Fruit fly (Drosophila melanogaster) whole organism, embryonic: ENCODE results near the gene cnc.
A peak's percentile ranks its signal among the peaks of the same experiment; 100 is the strongest.

Experiments used
- CG10147 ChIP-seq: fragments of 200-800 bp; sonication (Bioruptor generic); optimal IDR thresholded peaks from 2 replicates; lab custom pipeline; 2019; ENCODE audit warnings: missing biosample characterization, mild to moderate bottlenecking, missing genetic modification characterization, moderate library complexity
- CG10959 ChIP-seq: fragments of 200-800 bp; sonication (Bioruptor generic); IDR thresholded peaks from 2 replicates; pipeline ENCODE4 v1.3.6; 2022; ENCODE audit warnings: missing biosample characterization, missing genetic modification characterization
- CG11085 ChIP-seq: fragments of 200-800 bp; sonication (Bioruptor generic); IDR thresholded peaks from 2 replicates; pipeline ENCODE4 v1.3.6; 2022; ENCODE audit warnings: missing biosample characterization, missing genetic modification characterization
- CG11398 ChIP-seq: fragments of 200-800 bp; sonication (Bioruptor generic); optimal IDR thresholded peaks from 2 replicates; lab custom pipeline; 2016; ENCODE audit warnings: missing biosample characterization, missing genetic modification characterization
- CG11504 ChIP-seq: fragments of 200-800 bp; sonication (Bioruptor generic); optimal IDR thresholded peaks from 3 replicates; lab custom pipeline; 2019; ENCODE audit warnings: missing biosample characterization, mild to moderate bottlenecking, missing genetic modification characterization, moderate library complexity
- CG14050 ChIP-seq: fragments of 200-800 bp; sonication (Bioruptor generic); IDR thresholded peaks from 3 replicates; pipeline ENCODE4 v1.3.6; 2022; ENCODE audit warnings: missing biosample characterization, missing genetic modification characterization
- CG15269 ChIP-seq: fragments of 200-800 bp; sonication (Bioruptor generic); optimal IDR thresholded peaks from 2 replicates; lab custom pipeline; 2018; ENCODE audit warnings: missing biosample characterization, mild to moderate bottlenecking, missing genetic modification characterization, moderate library complexity
- CG1602 ChIP-seq: fragments of 200-800 bp; sonication (Bioruptor generic); optimal IDR thresholded peaks from 3 replicates; lab custom pipeline; 2016; ENCODE audit warnings: missing biosample characterization, missing genetic modification characterization
- CG17359 ChIP-seq: fragments of 200-800 bp; sonication (Bioruptor generic); optimal IDR thresholded peaks from 3 replicates; lab custom pipeline; 2018; ENCODE audit warnings: missing biosample characterization, mild to moderate bottlenecking, missing genetic modification characterization, moderate library complexity
- CG17568 ChIP-seq: fragments of 200-800 bp; sonication (Bioruptor generic); optimal IDR thresholded peaks from 2 replicates; lab custom pipeline; 2018; ENCODE audit warnings: missing biosample characterization, mild to moderate bottlenecking, missing genetic modification characterization, moderate library complexity
- CG2120 ChIP-seq: fragments of 200-800 bp; sonication (Bioruptor generic); optimal IDR thresholded peaks from 3 replicates; lab custom pipeline; 2016; ENCODE audit warnings: missing biosample characterization, missing genetic modification characterization
- CG3065 ChIP-seq: fragments of 200-800 bp; sonication (Bioruptor generic); optimal IDR thresholded peaks from 2 replicates; lab custom pipeline; 2016; ENCODE audit warnings: missing biosample characterization, missing genetic modification characterization
- CG42726 ChIP-seq: fragments of 200-800 bp; sonication (Bioruptor generic); IDR thresholded peaks from 2 replicates; pipeline ENCODE4 v1.3.6; 2022; ENCODE audit warnings: missing biosample characterization, missing genetic modification characterization; ENCODE audit not compliant: partially characterized antibody
- CG4424 ChIP-seq: fragments of 200-800 bp; sonication (Bioruptor generic); optimal IDR thresholded peaks from 3 replicates; lab custom pipeline; 2016; ENCODE audit warnings: missing biosample characterization, missing genetic modification characterization
- CG4730 ChIP-seq: fragments of 200-800 bp; sonication (Bioruptor generic); IDR thresholded peaks from 2 replicates; pipeline ENCODE4 v1.3.6; 2022; ENCODE audit warnings: missing biosample characterization, missing genetic modification characterization
- CG5953 ChIP-seq: fragments of 200-800 bp; sonication (Bioruptor generic); IDR thresholded peaks from 2 replicates; pipeline ENCODE4 v1.3.6; 2022; ENCODE audit warnings: missing biosample characterization, missing genetic modification characterization
- CG6654 ChIP-seq: fragments of 200-800 bp; sonication (Bioruptor generic); optimal IDR thresholded peaks from 2 replicates; lab custom pipeline; 2017; ENCODE audit warnings: missing biosample characterization, mild to moderate bottlenecking, missing genetic modification characterization
- CG6689 ChIP-seq: fragments of 200-800 bp; sonication (Bioruptor generic); IDR thresholded peaks from 2 replicates; pipeline ENCODE4 v1.3.6; 2022; ENCODE audit warnings: missing biosample characterization, missing genetic modification characterization
- CG6765 ChIP-seq: fragments of 200-800 bp; sonication (Bioruptor generic); optimal IDR thresholded peaks from 3 replicates; lab custom pipeline; 2017; ENCODE audit warnings: missing biosample characterization, mild to moderate bottlenecking, missing genetic modification characterization
- CG6791 ChIP-seq: fragments of 200-800 bp; sonication (Bioruptor generic); IDR thresholded peaks from 3 replicates; pipeline ENCODE4 v1.3.6; 2022; ENCODE audit warnings: missing biosample characterization, missing genetic modification characterization; ENCODE audit not compliant: partially characterized antibody
- CG6813 ChIP-seq: fragments of 200-800 bp; sonication (Bioruptor generic); optimal IDR thresholded peaks from 2 replicates; lab custom pipeline; 2017; ENCODE audit warnings: missing biosample characterization, missing genetic modification characterization, mild to moderate bottlenecking, moderate library complexity, missing genetic modification reagents
- CG6854 ChIP-seq: fragments of 200-800 bp; sonication (Bioruptor generic); optimal IDR thresholded peaks from 3 replicates; lab custom pipeline; 2017; ENCODE audit warnings: missing biosample characterization, mild to moderate bottlenecking, missing genetic modification characterization
- CG8089 ChIP-seq: fragments of 200-800 bp; sonication (Bioruptor generic); optimal IDR thresholded peaks from 3 replicates; lab custom pipeline; 2016; ENCODE audit warnings: missing biosample characterization, missing genetic modification characterization
- CG8478 ChIP-seq: fragments of >200 bp; optimal IDR thresholded peaks from 2 replicates; lab custom pipeline; 2018
- Dip3 ChIP-seq: fragments of 200-800 bp; sonication (Bioruptor generic); optimal IDR thresholded peaks from 3 replicates; lab custom pipeline; 2016; ENCODE audit warnings: missing biosample characterization, missing genetic modification characterization
- Dll ChIP-seq: fragments of 200-800 bp; sonication (Bioruptor generic); IDR thresholded peaks from 4 replicates; pipeline ENCODE4 v1.3.6; 2022; ENCODE audit warnings: missing biosample characterization, missing genetic modification characterization; ENCODE audit not compliant: partially characterized antibody
- Eip74EF ChIP-seq, 2 experiments: fragments of 200-800 bp in 1 of 2; fragments of >200 bp in 1 of 2; sonication (Bioruptor generic) in 1 of 2; optimal IDR thresholded peaks; 2 replicates each; lab custom pipeline; 2017 to 2019; ENCODE audit warnings: missing biosample characterization in 2 of 2, missing genetic modification characterization in 2 of 2, mild to moderate bottlenecking in 1 of 2, moderate library complexity in 1 of 2
- Fer3 ChIP-seq: fragments of 200-800 bp; sonication (Bioruptor generic); optimal IDR thresholded peaks from 2 replicates; lab custom pipeline; 2018; ENCODE audit warnings: missing biosample characterization, mild to moderate bottlenecking, missing genetic modification characterization, moderate library complexity
- Gsc ChIP-seq: fragments of 200-800 bp; sonication (Bioruptor generic); IDR thresholded peaks from 2 replicates; pipeline ENCODE4 v1.3.6; 2022; ENCODE audit warnings: missing biosample characterization, missing genetic modification characterization
- H15 ChIP-seq: fragments of 200-800 bp; sonication (Bioruptor generic); IDR thresholded peaks from 3 replicates; pipeline ENCODE4 v1.3.6; 2022; ENCODE audit warnings: missing biosample characterization, missing genetic modification characterization
- HLH54F ChIP-seq: fragments of 200-800 bp; sonication (Bioruptor generic); optimal IDR thresholded peaks from 3 replicates; lab custom pipeline; 2016; ENCODE audit warnings: missing biosample characterization, missing genetic modification characterization
- Nf-YB ChIP-seq: fragments of 200-800 bp; sonication (Bioruptor generic); optimal IDR thresholded peaks from 3 replicates; lab custom pipeline; 2019; ENCODE audit warnings: missing biosample characterization, mild to moderate bottlenecking, missing genetic modification characterization, moderate library complexity
- Oli ChIP-seq: fragments of 200-800 bp; sonication (Bioruptor generic); optimal IDR thresholded peaks from 2 replicates; lab custom pipeline; 2018; ENCODE audit warnings: missing biosample characterization, mild to moderate bottlenecking, missing genetic modification characterization, moderate library complexity
- Sox100B ChIP-seq: fragments of 200-800 bp; sonication (Bioruptor generic); optimal IDR thresholded peaks from 3 replicates; lab custom pipeline; 2018; ENCODE audit warnings: missing biosample characterization, mild to moderate bottlenecking, missing genetic modification characterization
- Sry-δ ChIP-seq: fragments of 200-800 bp; sonication (Bioruptor generic); optimal IDR thresholded peaks from 2 replicates; lab custom pipeline; 2016; ENCODE audit warnings: missing biosample characterization, missing genetic modification characterization
- Trl ChIP-seq, 3 experiments: fragments of >200 bp in 2 of 3; fragments of 200-800 bp in 1 of 3; sonication (Bioruptor generic) in 1 of 3; optimal IDR thresholded peaks; 2 replicates in 1 of 3; 3 replicates in 2 of 3; lab custom pipeline; 2016 to 2017; ENCODE audit warnings: missing biosample characterization in 1 of 3, missing genetic modification characterization in 1 of 3
- ase ChIP-seq: fragments of 200-800 bp; sonication (Bioruptor generic); IDR thresholded peaks from 3 replicates; pipeline ENCODE4 v1.3.6; 2022; ENCODE audit warnings: missing biosample characterization, missing genetic modification characterization
- cas ChIP-seq: fragments of 200-800 bp; sonication (Bioruptor generic); IDR thresholded peaks from 2 replicates; pipeline ENCODE4 v1.3.6; 2022; ENCODE audit warnings: missing biosample characterization, missing genetic modification characterization
- caup ChIP-seq: fragments of 200-800 bp; sonication (Bioruptor generic); optimal IDR thresholded peaks from 3 replicates; lab custom pipeline; 2017; ENCODE audit warnings: missing biosample characterization, mild to moderate bottlenecking, missing genetic modification characterization, moderate library complexity; ENCODE audit not compliant: severe bottlenecking
- croc ChIP-seq: fragments of 200-800 bp; sonication (Bioruptor generic); conservative IDR thresholded peaks from 3 replicates; pipeline ENCODE4 v1.3.6; 2022; ENCODE audit warnings: missing biosample characterization, missing genetic modification characterization
- dimm ChIP-seq: fragments of 200-800 bp; sonication (Bioruptor generic); IDR thresholded peaks from 2 replicates; pipeline ENCODE4 v1.3.6; 2022; ENCODE audit warnings: missing biosample characterization, missing genetic modification characterization
- dm ChIP-seq: fragments of 200-800 bp; sonication (Bioruptor generic); optimal IDR thresholded peaks from 3 replicates; lab custom pipeline; 2016; ENCODE audit warnings: missing biosample characterization, missing genetic modification characterization
- dmrt11E ChIP-seq: fragments of 200-800 bp; sonication (Bioruptor generic); optimal IDR thresholded peaks from 3 replicates; lab custom pipeline; 2018; ENCODE audit warnings: missing biosample characterization, mild to moderate bottlenecking, missing genetic modification characterization, moderate library complexity
- eyg ChIP-seq: fragments of 200-800 bp; sonication (Bioruptor generic); optimal IDR thresholded peaks from 3 replicates; lab custom pipeline; 2016; ENCODE audit warnings: missing biosample characterization, missing genetic modification characterization
- ftz-f1 ChIP-seq: fragments of 200-800 bp; sonication (Bioruptor generic); optimal IDR thresholded peaks from 2 replicates; lab custom pipeline; 2016; ENCODE audit warnings: missing biosample characterization, missing genetic modification characterization
- ham ChIP-seq: fragments of 200-800 bp; sonication (Bioruptor generic); IDR thresholded peaks from 2 replicates; pipeline ENCODE4 v1.3.6; 2022; ENCODE audit warnings: missing biosample characterization, missing genetic modification characterization
- ind ChIP-seq: fragments of 200-800 bp; sonication (Bioruptor generic); optimal IDR thresholded peaks from 3 replicates; lab custom pipeline; 2016; ENCODE audit warnings: missing biosample characterization, missing genetic modification characterization
- rib ChIP-seq: fragments of 200-800 bp; sonication (Bioruptor generic); IDR thresholded peaks from 2 replicates; pipeline ENCODE4 v1.3.6; 2022; ENCODE audit warnings: missing biosample characterization, missing genetic modification characterization
- sim ChIP-seq: fragments of 200-800 bp; sonication (Bioruptor generic); IDR thresholded peaks from 2 replicates; pipeline ENCODE4 v1.3.6; 2022; ENCODE audit warnings: missing biosample characterization, missing genetic modification characterization
- sisA ChIP-seq: fragments of 200-800 bp; sonication (Bioruptor generic); IDR thresholded peaks from 2 replicates; pipeline ENCODE4 v1.3.6; 2022; ENCODE audit warnings: missing biosample characterization, missing genetic modification characterization
- ssp ChIP-seq: fragments of 200-800 bp; sonication (Bioruptor generic); IDR thresholded peaks from 2 replicates; pipeline ENCODE4 v1.3.6; 2022; ENCODE audit warnings: missing biosample characterization, missing genetic modification characterization

Gene cnc

DNA sequence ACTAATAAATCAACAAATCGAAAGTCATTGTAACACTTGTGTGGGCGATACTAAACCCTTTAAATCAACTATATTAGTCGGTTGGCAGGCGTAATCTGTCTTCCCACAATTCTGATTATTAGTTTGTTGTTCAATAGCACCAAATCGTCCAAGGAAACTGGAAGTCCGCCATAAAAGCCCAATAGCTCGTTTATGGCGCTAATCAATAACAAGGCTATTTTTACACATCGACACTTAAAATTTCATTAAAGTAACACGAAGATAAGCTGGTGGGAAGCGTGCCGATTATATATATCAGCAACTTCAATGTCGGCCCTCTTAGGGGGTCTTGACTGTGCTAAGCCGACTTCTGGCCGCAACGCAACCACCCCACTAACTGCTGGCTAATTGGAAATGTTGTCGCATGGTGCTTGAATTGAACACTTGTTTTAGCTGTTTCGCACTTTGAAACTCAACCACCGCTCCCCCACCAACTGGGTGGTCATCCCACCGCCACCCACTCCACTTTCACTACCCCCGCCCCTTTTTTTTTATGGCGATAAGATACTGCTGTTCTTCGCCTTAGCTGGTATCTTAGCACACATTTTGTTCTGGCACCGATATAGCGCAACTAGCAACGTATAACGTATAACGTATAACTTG, 87.4 kb downstream of the cnc start (continued):
- TF ChIP-seq ind (GFP tag; lab: Kevin White, UChicago) (no peak), dmrt11E (no peak), ase (GFP tag; lab: Robert Waterston, UW) (no peak), CG6854 (GFP tag; lab: Kevin White, UChicago) (peak; percentile 21), Dll (no peak), CG11504 (tag; lab: Kevin White, UChicago) (no peak), CG8089 (GFP tag; lab: Kevin White, UChicago) (no peak), CG17359 (tag; lab: Kevin White, UChicago) (no peak), CG3065 (no peak), CG6689 (GFP tag; lab: Robert Waterston, UW) (no peak), CG5953 (GFP tag; lab: Robert Waterston, UW) (no peak), CG6813 (GFP tag; lab: Kevin White, UChicago) (no peak), CG14050 (no peak), CG10959 (GFP tag; lab: Robert Waterston, UW) (no peak), dimm (GFP tag; lab: Robert Waterston, UW) (no peak), CG6765 (GFP tag; lab: Kevin White, UChicago) (no peak), CG11085 (GFP tag; lab: Robert Waterston, UW) (no peak), CG1602 (GFP tag; lab: Kevin White, UChicago) (no peak), ham (no peak), Fer3 (tag; lab: Kevin White, UChicago) (peak; percentile 6), Nf-YB (GFP tag; lab: Kevin White, UChicago) (no peak), sisA (GFP tag; lab: Robert Waterston, UW) (no peak), H15 (GFP tag; lab: Robert Waterston, UW) (no peak), Sox100B (GFP tag; lab: Kevin White, UChicago) (no peak), eyg (GFP tag; lab: Kevin White, UChicago) (no peak), caup (GFP tag; lab: Kevin White, UChicago) (peak; percentile 1), ssp (GFP tag; lab: Robert Waterston, UW) (no peak), CG8478 (lab: Kevin White, UChicago) (no peak), CG4730 (GFP tag; lab: Robert Waterston, UW) (no peak), Dip3 (GFP tag; lab: Kevin White, UChicago) (no peak), CG6791 (GFP tag; lab: Robert Waterston, UW) (no peak), ftz-f1 (GFP tag; lab: Kevin White, UChicago) (no peak), CG6654 (no peak), CG4424 (GFP tag; lab: Kevin White, UChicago) (no peak), CG15269 (tag; lab: Kevin White, UChicago) (peak; percentile 42), HLH54F (GFP tag; lab: Kevin White, UChicago) (no peak), CG2120 (no peak), Sry-δ (no peak), dm (no peak), CG10147 (GFP tag; lab: Kevin White, UChicago) (no peak), Oli (tag; lab: Kevin White, UChicago) (no peak), croc (GFP tag; lab: Robert Waterston, UW) (no peak), Gsc (GFP tag; lab: Robert Waterston, UW) (no peak), CG17568 (GFP tag; lab: Kevin White, UChicago) (no peak), CG11398 (GFP tag; lab: Kevin White, UChicago) (no peak), Trl (optimal IDR thresholded peaks at IDR 0.05; lab: Kevin White, UChicago) (no peak), Trl (GFP tag; optimal IDR thresholded peaks at IDR 0.05; lab: Kevin White, UChicago) (no peak), CG42726 (GFP tag; lab: Robert Waterston, UW) (no peak), cas (GFP tag; lab: Robert Waterston, UW) (no peak), sim (GFP tag; lab: Robert Waterston, UW) (no peak), Eip74EF (GFP tag; optimal IDR thresholded peaks at IDR 0.05; lab: Kevin White, UChicago) (peak in 1 of 2 experiments; percentile 30), rib (GFP tag; lab: Robert Waterston, UW) (no peak)
